Fruit fly (Drosophila melanogaster) whole organism, embryonic: Measurements from ENCODE around the gene Shc.

ENCODE experiments used
- Adf1 ChIP-seq: fragments of 200-800 bp; sonication (Bioruptor generic); IDR thresholded peaks from 2 replicates; pipeline ENCODE4 v1.3.6; 2022; ENCODE audit warnings: missing biosample characterization, missing genetic modification characterization
- CG10543 ChIP-seq: fragments of 200-800 bp; sonication (Bioruptor generic); optimal IDR thresholded peaks from 3 replicates; lab custom pipeline; 2017; ENCODE audit warnings: missing biosample characterization, mild to moderate bottlenecking, missing genetic modification characterization, moderate library complexity
- CG11456 ChIP-seq: fragments of 200-800 bp; sonication (Bioruptor generic); IDR thresholded peaks from 3 replicates; pipeline ENCODE4 v1.3.6; 2022; ENCODE audit warnings: missing biosample characterization, missing genetic modification characterization
- CG12104 ChIP-seq: fragments of 200-800 bp; sonication (Bioruptor generic); optimal IDR thresholded peaks from 3 replicates; lab custom pipeline; 2016; ENCODE audit warnings: missing biosample characterization, missing genetic modification characterization
- CG12744 ChIP-seq: fragments of 200-800 bp; sonication (Bioruptor generic); optimal IDR thresholded peaks from 2 replicates; lab custom pipeline; 2016; ENCODE audit warnings: missing biosample characterization, missing genetic modification characterization
- CG12769 ChIP-seq: fragments of 200-800 bp; sonication (Bioruptor generic); optimal IDR thresholded peaks from 2 replicates; lab custom pipeline; 2019; ENCODE audit warnings: missing biosample characterization, mild to moderate bottlenecking, missing genetic modification characterization, moderate library complexity
- CG15696 ChIP-seq: fragments of 200-800 bp; sonication (Bioruptor generic); optimal IDR thresholded peaks from 2 replicates; lab custom pipeline; 2019; ENCODE audit warnings: missing biosample characterization, mild to moderate bottlenecking, missing genetic modification characterization, moderate library complexity
- CG17802 ChIP-seq: fragments of 200-800 bp; sonication (Bioruptor generic); optimal IDR thresholded peaks from 2 replicates; lab custom pipeline; 2018; ENCODE audit warnings: missing biosample characterization, mild to moderate bottlenecking, missing genetic modification characterization, moderate library complexity
- CG2199 ChIP-seq: fragments of 200-800 bp; sonication (Bioruptor generic); IDR thresholded peaks from 3 replicates; pipeline ENCODE4 v1.3.6; 2022; ENCODE audit warnings: missing biosample characterization, missing genetic modification characterization
- CG31224 ChIP-seq: fragments of 200-800 bp; sonication (Bioruptor generic); IDR thresholded peaks from 2 replicates; pipeline ENCODE4 v1.3.6; 2022; ENCODE audit warnings: missing biosample characterization, missing genetic modification characterization
- CG34376 ChIP-seq: fragments of 200-800 bp; sonication (Bioruptor generic); optimal IDR thresholded peaks from 2 replicates; lab custom pipeline; 2018; ENCODE audit warnings: missing biosample characterization, mild to moderate bottlenecking, missing genetic modification characterization
- CG42726 ChIP-seq: fragments of 200-800 bp; sonication (Bioruptor generic); IDR thresholded peaks from 2 replicates; pipeline ENCODE4 v1.3.6; 2022; ENCODE audit warnings: missing biosample characterization, missing genetic modification characterization; ENCODE audit not compliant: partially characterized antibody
- CG4360 ChIP-seq: fragments of 200-800 bp; sonication (Bioruptor generic); IDR thresholded peaks from 2 replicates; pipeline ENCODE4 v1.3.6; 2022; ENCODE audit warnings: missing biosample characterization, missing genetic modification characterization
- CG9932 ChIP-seq: fragments of 200-800 bp; sonication (Bioruptor generic); IDR thresholded peaks from 2 replicates; pipeline ENCODE4 v1.3.6; 2022; ENCODE audit warnings: missing biosample characterization, missing genetic modification characterization
- D19B ChIP-seq: fragments of 200-800 bp; sonication (Bioruptor generic); optimal IDR thresholded peaks from 2 replicates; lab custom pipeline; 2017; ENCODE audit warnings: missing biosample characterization, mild to moderate bottlenecking, missing genetic modification characterization
- Fer3 ChIP-seq: fragments of 200-800 bp; sonication (Bioruptor generic); optimal IDR thresholded peaks from 2 replicates; lab custom pipeline; 2018; ENCODE audit warnings: missing biosample characterization, mild to moderate bottlenecking, missing genetic modification characterization, moderate library complexity
- HLHmδ ChIP-seq: fragments of 200-800 bp; sonication (Bioruptor generic); optimal IDR thresholded peaks from 2 replicates; lab custom pipeline; 2018; ENCODE audit warnings: missing biosample characterization, mild to moderate bottlenecking, missing genetic modification characterization, moderate library complexity
- Hey ChIP-seq: fragments of 200-800 bp; sonication (Bioruptor generic); optimal IDR thresholded peaks from 3 replicates; lab custom pipeline; 2018; ENCODE audit warnings: missing biosample characterization, mild to moderate bottlenecking, missing genetic modification characterization
- Hr39 ChIP-seq: fragments of >200 bp; optimal IDR thresholded peaks from 2 replicates; lab custom pipeline; 2017
- Med ChIP-seq: fragments of 200-800 bp; sonication (Bioruptor generic); peaks from one replicate; lab custom pipeline; 2016; ENCODE audit warnings: missing biosample characterization, missing genetic modification characterization, mild to moderate bottlenecking, inconsistent platforms, moderate library complexity
- Mes4 ChIP-seq: fragments of 200-800 bp; sonication (Bioruptor generic); optimal IDR thresholded peaks from 2 replicates; lab custom pipeline; 2016; ENCODE audit warnings: missing biosample characterization, missing genetic modification characterization
- Trl ChIP-seq, 3 experiments: fragments of >200 bp in 2 of 3; fragments of 200-800 bp in 1 of 3; sonication (Bioruptor generic) in 1 of 3; optimal IDR thresholded peaks; 2 replicates in 1 of 3; 3 replicates in 2 of 3; lab custom pipeline; 2016 to 2017; ENCODE audit warnings: missing biosample characterization in 1 of 3, missing genetic modification characterization in 1 of 3
- ara ChIP-seq: fragments of 200-800 bp; sonication (Bioruptor generic); IDR thresholded peaks from 2 replicates; pipeline ENCODE4 v1.3.6; 2022; ENCODE audit warnings: missing biosample characterization, missing genetic modification characterization
- cg ChIP-seq: fragments of 200-800 bp; sonication (Bioruptor generic); optimal IDR thresholded peaks from 3 replicates; lab custom pipeline; 2019; ENCODE audit warnings: missing biosample characterization, mild to moderate bottlenecking, missing genetic modification characterization, moderate library complexity
- chinmo ChIP-seq: fragments of 200-800 bp; sonication (Bioruptor generic); IDR thresholded peaks from 4 replicates; pipeline ENCODE4 v1.3.6; 2022; ENCODE audit warnings: missing biosample characterization, missing genetic modification characterization; ENCODE audit not compliant: partially characterized antibody
- ci ChIP-seq: fragments of 200-800 bp; sonication (Bioruptor generic); IDR thresholded peaks from 3 replicates; pipeline ENCODE4 v1.3.6; 2022; ENCODE audit warnings: missing biosample characterization, missing genetic modification characterization
- crol ChIP-seq: fragments of 200-800 bp; sonication (Bioruptor generic); IDR thresholded peaks from 2 replicates; pipeline ENCODE4 v1.3.6; 2022; ENCODE audit warnings: missing biosample characterization, missing genetic modification characterization
- exex ChIP-seq: fragments of 200-800 bp; sonication (Bioruptor generic); optimal IDR thresholded peaks from 4 replicates; lab custom pipeline; 2018; ENCODE audit warnings: missing biosample characterization, mild to moderate bottlenecking, missing genetic modification characterization, moderate library complexity
- fru ChIP-seq: fragments of >200 bp; optimal IDR thresholded peaks from 2 replicates; lab custom pipeline; 2017
- ftz-f1 ChIP-seq: fragments of 200-800 bp; sonication (Bioruptor generic); optimal IDR thresholded peaks from 2 replicates; lab custom pipeline; 2016; ENCODE audit warnings: missing biosample characterization, missing genetic modification characterization
- grn ChIP-seq: fragments of 200-800 bp; sonication (Bioruptor generic); optimal IDR thresholded peaks from 3 replicates; lab custom pipeline; 2017; ENCODE audit warnings: missing biosample characterization, missing genetic modification characterization
- hbn ChIP-seq: fragments of 200-800 bp; sonication (Bioruptor generic); IDR thresholded peaks from 2 replicates; pipeline ENCODE4 v1.3.6; 2022; ENCODE audit warnings: missing biosample characterization, missing genetic modification characterization; ENCODE audit not compliant: partially characterized antibody
- kah ChIP-seq: fragments of 200-800 bp; sonication (Bioruptor generic); optimal IDR thresholded peaks from 2 replicates; lab custom pipeline; 2018; ENCODE audit warnings: missing biosample characterization, mild to moderate bottlenecking, missing genetic modification characterization
- rib ChIP-seq: fragments of 200-800 bp; sonication (Bioruptor generic); IDR thresholded peaks from 2 replicates; pipeline ENCODE4 v1.3.6; 2022; ENCODE audit warnings: missing biosample characterization, missing genetic modification characterization
- row ChIP-seq: fragments of 200-800 bp; sonication (Bioruptor generic); IDR thresholded peaks from 3 replicates; pipeline ENCODE4 v1.3.6; 2022; ENCODE audit warnings: missing biosample characterization, missing genetic modification characterization
- scrt ChIP-seq: fragments of 200-800 bp; sonication (Bioruptor generic); optimal IDR thresholded peaks from 2 replicates; lab custom pipeline; 2018; ENCODE audit warnings: missing biosample characterization, mild to moderate bottlenecking, missing genetic modification characterization, moderate library complexity
- sd ChIP-seq: fragments of 200-800 bp; sonication (Bioruptor generic); optimal IDR thresholded peaks from 3 replicates; lab custom pipeline; 2018; ENCODE audit warnings: missing biosample characterization, mild to moderate bottlenecking, missing genetic modification characterization, moderate library complexity
- sr ChIP-seq: fragments of 200-800 bp; sonication (Bioruptor generic); IDR thresholded peaks from 3 replicates; pipeline ENCODE4 v1.3.6; 2022; ENCODE audit warnings: missing biosample characterization, missing genetic modification characterization
- tap ChIP-seq: fragments of 200-800 bp; optimal IDR thresholded peaks from 3 replicates; lab custom pipeline; 2019; ENCODE audit warnings: missing biosample characterization, mild to moderate bottlenecking, missing genetic modification characterization, moderate library complexity

Shc gene

dm6 chr3L:9431848-9432623, 5.2 kb downstream of the Shc start (continued):
- TF ChIP-seq Hey = no peak
- no peak for TF ChIP-seq tap (tag; lab: Kevin White, UChicago)
- TF ChIP-seq CG12744 (GFP tag; lab: Kevin White, UChicago) = no peak
- TF ChIP-seq CG12104 = no peak
- TF ChIP-seq hbn (GFP tag; lab: Robert Waterston, UW) = no peak
- TF ChIP-seq CG17802 (tag; lab: Kevin White, UChicago) = no peak
- TF ChIP-seq ara (GFP tag; lab: Robert Waterston, UW) = 0 out of 2 replicates have a peak, but pooled peaks have one; percentile 23
- TF ChIP-seq Fer3 (tag; lab: Kevin White, UChicago) = no peak
- no peak for TF ChIP-seq fru (lab: Kevin White, UChicago)
- TF ChIP-seq crol = peak; percentile 24; the same call in 1 of the 2 replicates
- peak; percentile 8 for TF ChIP-seq cg (GFP tag; lab: Kevin White, UChicago)
- TF ChIP-seq D19B = peak; percentile 55
- TF ChIP-seq sd (tag; lab: Kevin White, UChicago) = peak; percentile 75
- 0 out of 3 replicates have a peak, but pooled peaks have one; percentile 37 for TF ChIP-seq row
- no peak for TF ChIP-seq Hr39 (lab: Kevin White, UChicago)
- TF ChIP-seq ftz-f1 (GFP tag; lab: Kevin White, UChicago) = peak; percentile 51
- no peak for TF ChIP-seq CG15696 (tag; lab: Kevin White, UChicago)
- TF ChIP-seq CG4360 (GFP tag; lab: Robert Waterston, UW) = no peak
- TF ChIP-seq sr (GFP tag; lab: Robert Waterston, UW) = peak; percentile 91
- peak in 1 of 2 experiments; percentile 44 for TF ChIP-seq Trl (optimal IDR thresholded peaks at IDR 0.05; lab: Kevin White, UChicago)
- TF ChIP-seq Trl (GFP tag; optimal IDR thresholded peaks at IDR 0.05; lab: Kevin White, UChicago) = no peak
- TF ChIP-seq CG2199 (GFP tag; lab: Robert Waterston, UW) = peak; percentile 64; the same call in 2 of the 3 replicates

- peak; percentile 72 for TF ChIP-seq grn
- TF ChIP-seq CG9932 = 0 out of 2 replicates have a peak, but pooled peaks have one; percentile 7
- no peak for TF ChIP-seq CG42726 (GFP tag; lab: Robert Waterston, UW)
- TF ChIP-seq exex (tag; lab: Kevin White, UChicago) = peak; percentile 40
- no peak for TF ChIP-seq HLHmδ
- TF ChIP-seq Mes4 = no peak
- peak; percentile 71 for TF ChIP-seq Med (GFP tag; lab: Kevin White, UChicago)
- 0 out of 3 replicates have a peak, but pooled peaks have one; percentile 33 for TF ChIP-seq ci (GFP tag; lab: Robert Waterston, UW)
- TF ChIP-seq crol = peak; percentile 97
- TF ChIP-seq CG31224 = 0 out of 2 replicates have a peak, but pooled peaks have one; percentile 5
- no peak for TF ChIP-seq scrt (GFP tag; lab: Kevin White, UChicago)
- TF ChIP-seq CG12769 (tag; lab: Kevin White, UChicago) = peak; percentile 98
- TF ChIP-seq sr (GFP tag; lab: Robert Waterston, UW) = peak; percentile 98
- TF ChIP-seq Hey = no peak
- peak; percentile 51 for TF ChIP-seq CG34376 (GFP tag; lab: Kevin White, UChicago)
- peak; percentile 65 for TF ChIP-seq Hr39 (lab: Kevin White, UChicago)
- peak; percentile 48; the same call in 1 of the 2 replicates for TF ChIP-seq rib
- TF ChIP-seq CG10543 (GFP tag; lab: Kevin White, UChicago) = peak; percentile 88
- peak; percentile 47; the same call in 1 of the 3 replicates for TF ChIP-seq CG11456 (GFP tag; lab: Robert Waterston, UW)
- TF ChIP-seq kah = peak; percentile 64
- peak; percentile 82 for TF ChIP-seq sd (tag; lab: Kevin White, UChicago)
- TF ChIP-seq Adf1 (GFP tag; lab: Robert Waterston, UW) = peak; percentile 12; the same call in 1 of the 2 replicates
- TF ChIP-seq chinmo (GFP tag; lab: Robert Waterston, UW) = 0 out of 4 replicates have a peak, but pooled peaks have one; percentile 43
Measured at dm6 chr3L:9432810-9433587, 6.2 kb downstream of the Shc start.
